Fruit fly (Drosophila melanogaster) S2 (cell line): Measurements from ENCODE around the gene CG7557.

Source experiments
- CG8478 ChIP-seq: fragments of >200 bp; optimal IDR thresholded peaks from 2 replicates; lab custom pipeline; 2018
- CTCF ChIP-seq, 2 experiments: fragments of >200 bp; optimal IDR thresholded peaks; 2 replicates each; lab custom pipeline; 2018

The CG7557 gene

dm6 chr3L:11414453-11414852 is 30.5 kb upstream of the CG7557 start:
- no peak for TF ChIP-seq CTCF (optimal IDR thresholded peaks at IDR 0.05; lab: Kevin White, UChicago)
- TF ChIP-seq CG8478 (lab: Kevin White, UChicago) = no peak

- TF ChIP-seq CG8478 (lab: Kevin White, UChicago) = no peak
- no peak for TF ChIP-seq CTCF (optimal IDR thresholded peaks at IDR 0.05; lab: Kevin White, UChicago)
Measured at dm6 chr3L:11415382-11415781, 29.6 kb upstream of the CG7557 start.

dm6 chr3L:11416495-11417272 is 28.3 kb upstream of the CG7557 start:
- no peak for TF ChIP-seq CTCF (optimal IDR thresholded peaks at IDR 0.05; lab: Kevin White, UChicago)
- no peak for TF ChIP-seq CG8478 (lab: Kevin White, UChicago)

- TF ChIP-seq CG8478 (lab: Kevin White, UChicago) (no peak), CTCF (optimal IDR thresholded peaks at IDR 0.05; lab: Kevin White, UChicago) (no peak)
Measured at dm6 chr3L:11417273-11418040, 27.5 kb upstream of the CG7557 start.

- TF ChIP-seq CG8478 (lab: Kevin White, UChicago) (no peak), CTCF (optimal IDR thresholded peaks at IDR 0.05; lab: Kevin White, UChicago) (no peak)
Measured at dm6 chr3L:11418041-11418674, 26.8 kb upstream of the CG7557 start.

- TF ChIP-seq CG8478 (lab: Kevin White, UChicago) (no peak), CTCF (optimal IDR thresholded peaks at IDR 0.05; lab: Kevin White, UChicago) (no peak)
Measured at dm6 chr3L:11419344-11419743, 25.6 kb upstream of the CG7557 start.

- TF ChIP-seq CG8478 (lab: Kevin White, UChicago) = no peak
- no peak for TF ChIP-seq CTCF (optimal IDR thresholded peaks at IDR 0.05; lab: Kevin White, UChicago)
Measured at dm6 chr3L:11420976-11421375, 24.0 kb upstream of the CG7557 start.

- no peak for TF ChIP-seq CTCF (optimal IDR thresholded peaks at IDR 0.05; lab: Kevin White, UChicago)
- no peak for TF ChIP-seq CG8478 (lab: Kevin White, UChicago)
Measured at dm6 chr3L:11421905-11422304, 23.1 kb upstream of the CG7557 start.

dm6 chr3L:11422338-11422802 is 22.6 kb upstream of the CG7557 start:
- TF ChIP-seq CG8478 (lab: Kevin White, UChicago) = no peak
- TF ChIP-seq CTCF (optimal IDR thresholded peaks at IDR 0.05; lab: Kevin White, UChicago) = no peak

dm6 chr3L:11424858-11425257 is 20.1 kb upstream of the CG7557 start, which contains the start of gene CG7560:
TSS of gene CG7560 (plus strand) at chr3L:11425158.
- TF ChIP-seq CTCF (optimal IDR thresholded peaks at IDR 0.05; lab: Kevin White, UChicago) (no peak), CG8478 (lab: Kevin White, UChicago) (no peak)

dm6 chr3L:11428390-11428789 is 16.6 kb upstream of the CG7557 start:
- no peak for TF ChIP-seq CTCF (optimal IDR thresholded peaks at IDR 0.05; lab: Kevin White, UChicago)
- no peak for TF ChIP-seq CG8478 (lab: Kevin White, UChicago)

dm6 chr3L:11429695-11430094 is 15.3 kb upstream of the CG7557 start:
- TF ChIP-seq CG8478 (lab: Kevin White, UChicago) (no peak), CTCF (optimal IDR thresholded peaks at IDR 0.05; lab: Kevin White, UChicago) (no peak)

- TF ChIP-seq CTCF (optimal IDR thresholded peaks at IDR 0.05; lab: Kevin White, UChicago) (no peak), CG8478 (lab: Kevin White, UChicago) (no peak)
Measured at dm6 chr3L:11431251-11431925, 13.6 kb upstream of the CG7557 start.

- TF ChIP-seq CTCF (optimal IDR thresholded peaks at IDR 0.05; lab: Kevin White, UChicago) (no peak), CG8478 (lab: Kevin White, UChicago) (no peak)
Measured at dm6 chr3L:11431926-11432323, 13.0 kb upstream of the CG7557 start.
